Fruit fly (Drosophila melanogaster): ENCODE measurements around the gene CG31174.

- TF ChIP-seq CG8478 (optimal IDR thresholded peaks at IDR 0.05) (no peak), CTCF (optimal IDR thresholded peaks at IDR 0.05) (no peak)
Measured at dm6 chr3R:21848987-21849442, 20.3 kb downstream of the CG31174 start.
